Fruit fly (Drosophila melanogaster): ENCODE data around the gene CG13361.
A peak's percentile ranks its signal among the peaks of the same experiment; 100 is the strongest.

The CG13361 gene

DNA sequence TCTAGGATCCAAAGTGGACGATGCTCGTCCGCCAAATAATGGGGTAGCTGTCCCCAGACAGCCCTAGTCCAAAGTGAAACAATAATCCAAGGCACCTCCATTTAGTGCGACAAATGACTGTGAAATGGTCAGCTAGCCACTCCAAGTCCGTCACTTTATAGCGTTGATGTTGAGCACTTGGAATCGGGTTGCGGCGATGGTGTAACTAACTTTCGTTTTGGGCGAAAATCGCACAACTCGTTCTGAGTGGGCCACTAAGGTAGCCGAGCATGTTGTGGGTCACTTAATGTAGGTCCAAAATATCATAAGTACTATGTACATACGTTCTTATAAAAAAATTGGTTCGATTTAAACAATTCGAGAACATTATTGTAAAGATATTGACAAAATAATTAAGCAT, at the start of gene CG13361:
TSS of gene CG13361 (minus strand) at position 101 of the 400 bp plus-strand sequence.
- TF ChIP-seq CG14711 (tag; optimal IDR thresholded peaks at IDR 0.05), result no peak
- no peak for TF ChIP-seq CG7045 (GFP tag; optimal IDR thresholded peaks at IDR 0.05)
- no peak for TF ChIP-seq CG11617 (GFP tag; optimal IDR thresholded peaks at IDR 0.05)
- TF ChIP-seq CG12768 (GFP tag; optimal IDR thresholded peaks at IDR 0.05), result no peak
- no peak for TF ChIP-seq toe (GFP tag; optimal IDR thresholded peaks at IDR 0.05)
- TF ChIP-seq Crg-1 (GFP tag; optimal IDR thresholded peaks at IDR 0.05), result no peak
- TF ChIP-seq Hr96 (GFP tag; optimal IDR thresholded peaks at IDR 0.05), result no peak
- TF ChIP-seq bab1 (GFP tag; optimal IDR thresholded peaks at IDR 0.05), result no peak
- no peak for TF ChIP-seq CG5204 (GFP tag; optimal IDR thresholded peaks at IDR 0.05)
- TF ChIP-seq CG7101 (tag; optimal IDR thresholded peaks at IDR 0.05), result no peak
- TF ChIP-seq ovo (GFP tag; optimal IDR thresholded peaks at IDR 0.05), result no peak
- TF ChIP-seq Clk (GFP tag; optimal IDR thresholded peaks at IDR 0.05), result no peak
- no peak for TF ChIP-seq cic (GFP tag; optimal IDR thresholded peaks at IDR 0.05)
- TF ChIP-seq Mnt (GFP tag; optimal IDR thresholded peaks at IDR 0.05), result no peak
- TF ChIP-seq CG1620 (GFP tag; optimal IDR thresholded peaks at IDR 0.05), result no peak
- TF ChIP-seq CG33017 (tag; optimal IDR thresholded peaks at IDR 0.05), result no peak

DNA sequence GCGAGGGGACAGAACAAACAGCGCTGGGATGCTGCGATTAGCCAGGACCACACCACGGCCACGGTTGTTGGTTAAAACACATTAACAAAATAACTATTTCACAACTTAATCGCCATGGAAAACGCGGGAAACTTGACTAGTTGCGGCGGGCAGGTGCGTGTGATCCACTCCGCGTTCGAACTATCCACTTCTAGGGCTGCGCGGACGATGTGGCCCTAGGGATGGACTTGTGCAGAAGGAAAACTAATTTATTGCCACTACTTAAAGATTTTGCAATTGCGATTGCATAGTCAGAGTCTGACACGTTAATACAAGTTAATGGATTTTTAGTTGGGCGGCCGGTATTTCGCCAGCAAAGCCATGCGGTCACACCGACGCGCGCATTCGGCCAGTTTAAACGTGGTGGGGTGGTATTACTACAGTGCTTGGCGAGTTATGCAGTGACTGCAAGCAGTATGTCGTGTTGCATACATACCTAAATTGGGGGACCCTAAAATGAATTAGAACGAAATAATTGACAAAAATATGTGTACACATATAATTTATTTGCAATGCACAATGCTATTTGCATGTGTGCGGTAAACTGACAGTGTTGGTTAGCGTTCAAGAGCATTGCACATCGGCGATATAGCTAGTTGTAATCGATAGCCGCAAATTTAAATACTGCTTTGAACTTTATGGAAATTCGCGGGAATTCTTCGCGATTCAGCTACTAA, 47.9 kb upstream of the CG13361 start, which contains the start of gene Rbf:
TSS of gene Rbf (minus strand) at position 323 of the 716 bp plus-strand sequence.
- TF ChIP-seq Crg-1 (GFP tag; optimal IDR thresholded peaks at IDR 0.05), result peak; percentile 63
- TF ChIP-seq toe (GFP tag; optimal IDR thresholded peaks at IDR 0.05), result peak; percentile 27
- peak; percentile 48 for TF ChIP-seq pad (GFP tag; optimal IDR thresholded peaks at IDR 0.05)
- peak; percentile 51 for TF ChIP-seq Mnt (GFP tag; optimal IDR thresholded peaks at IDR 0.05)
- no peak for TF ChIP-seq CG11617 (GFP tag; optimal IDR thresholded peaks at IDR 0.05)
- TF ChIP-seq CG1620 (GFP tag; optimal IDR thresholded peaks at IDR 0.05), result peak; percentile 63
- TF ChIP-seq bab1 (GFP tag; optimal IDR thresholded peaks at IDR 0.05), result no peak
- TF ChIP-seq CG33017 (tag; optimal IDR thresholded peaks at IDR 0.05), result no peak
- TF ChIP-seq CG7045 (GFP tag; optimal IDR thresholded peaks at IDR 0.05), result no peak
- peak; percentile 41 for TF ChIP-seq Hr96 (GFP tag; optimal IDR thresholded peaks at IDR 0.05)

DNA sequence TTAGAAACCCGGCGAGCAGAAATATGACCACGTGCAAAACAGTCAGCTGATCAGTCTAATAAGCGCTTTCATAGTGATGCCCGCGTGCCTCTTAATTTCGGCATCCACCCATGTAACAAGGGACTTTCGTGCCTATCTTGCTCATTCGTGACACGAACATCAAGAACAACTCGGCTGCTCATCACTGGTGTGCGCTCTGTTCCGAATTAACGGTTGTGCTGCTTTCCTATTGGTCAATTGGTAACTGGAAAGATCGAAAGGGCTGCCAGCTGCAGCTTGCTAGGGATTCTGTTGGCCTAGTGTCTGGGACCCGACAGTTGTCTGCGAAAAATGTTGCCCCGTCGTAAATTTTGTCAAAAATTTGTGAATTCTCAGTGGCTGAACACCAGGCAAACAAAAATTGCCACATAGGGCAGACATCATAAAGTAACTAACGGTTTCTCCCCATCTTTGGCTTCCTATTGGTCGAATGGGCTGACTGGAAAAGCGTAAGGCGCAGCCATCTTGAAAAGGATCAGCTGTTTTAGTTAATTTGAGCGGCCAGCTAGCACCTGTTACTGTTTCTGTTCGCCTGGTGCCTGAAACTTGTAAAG, 43.0 kb upstream of the CG13361 start:
- peak; percentile 48 for TF ChIP-seq Crg-1 (GFP tag; optimal IDR thresholded peaks at IDR 0.05)
- no peak for TF ChIP-seq CG7045 (GFP tag; optimal IDR thresholded peaks at IDR 0.05)
- peak; percentile 92 for TF ChIP-seq pad (GFP tag; optimal IDR thresholded peaks at IDR 0.05)
- peak; percentile 35 for TF ChIP-seq CG14711 (tag; optimal IDR thresholded peaks at IDR 0.05)
- TF ChIP-seq ovo (GFP tag; optimal IDR thresholded peaks at IDR 0.05), result peak; percentile 99
- TF ChIP-seq tj (GFP tag; optimal IDR thresholded peaks at IDR 0.05), result peak; percentile 51
- peak; percentile 55 for TF ChIP-seq CG1620 (GFP tag; optimal IDR thresholded peaks at IDR 0.05)
- TF ChIP-seq cnc (optimal IDR thresholded peaks at IDR 0.05), result no peak
- peak; percentile 84 for TF ChIP-seq bab1 (GFP tag; optimal IDR thresholded peaks at IDR 0.05)
- TF ChIP-seq kay (GFP tag; ENCODE audit: borderline replicate concordance), result no peak
- TF ChIP-seq CG7101 (tag; optimal IDR thresholded peaks at IDR 0.05), result peak; percentile 34
- TF ChIP-seq Mnt (GFP tag; optimal IDR thresholded peaks at IDR 0.05), result peak; percentile 95
- peak; percentile 51 for TF ChIP-seq cic (GFP tag; optimal IDR thresholded peaks at IDR 0.05)

DNA sequence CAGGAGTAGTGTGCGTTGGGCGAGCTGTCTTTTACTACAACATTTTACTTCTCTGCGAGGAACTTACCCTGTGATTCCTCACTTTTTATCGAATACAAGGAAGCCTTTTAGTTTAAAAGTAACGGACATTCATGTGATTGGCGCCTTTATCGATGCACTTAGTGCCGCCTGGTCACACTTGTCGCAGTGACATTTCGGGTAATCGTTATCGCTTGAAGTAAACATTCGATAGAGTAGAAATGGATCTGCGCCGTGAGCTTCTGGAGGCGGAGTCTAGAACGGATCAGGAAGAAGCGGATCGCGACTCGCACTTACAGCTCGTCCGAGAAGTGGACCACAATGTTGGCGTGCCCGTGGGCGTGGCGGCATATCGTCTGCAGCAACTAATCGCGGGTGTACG, 39.5 kb upstream of the CG13361 start, which contains the start of gene CG16989:
TSS of gene CG16989 (plus strand) at position 225 of the 400 bp plus-strand sequence.
- TF ChIP-seq CG12768 (GFP tag; optimal IDR thresholded peaks at IDR 0.05) (no peak), bab1 (GFP tag; optimal IDR thresholded peaks at IDR 0.05) (peak; percentile 54)

- TF ChIP-seq Crg-1 (GFP tag; optimal IDR thresholded peaks at IDR 0.05) (no peak), ovo (GFP tag; optimal IDR thresholded peaks at IDR 0.05) (no peak), Hr96 (GFP tag; optimal IDR thresholded peaks at IDR 0.05) (no peak), pad (GFP tag; optimal IDR thresholded peaks at IDR 0.05) (no peak), Clk (GFP tag; optimal IDR thresholded peaks at IDR 0.05) (no peak), kay (GFP tag; ENCODE audit: borderline replicate concordance) (no peak), CG11617 (GFP tag; optimal IDR thresholded peaks at IDR 0.05) (peak; percentile 2), CG7101 (tag; optimal IDR thresholded peaks at IDR 0.05) (peak; percentile 22), CG5204 (GFP tag; optimal IDR thresholded peaks at IDR 0.05) (no peak), Mnt (GFP tag; optimal IDR thresholded peaks at IDR 0.05) (no peak), CG12768 (GFP tag; optimal IDR thresholded peaks at IDR 0.05) (peak; percentile 22), CG14711 (tag; optimal IDR thresholded peaks at IDR 0.05) (no peak), bab1 (GFP tag; optimal IDR thresholded peaks at IDR 0.05) (no peak)
Observed at dm6 chrX:790039-790597, 36.7 kb upstream of the CG13361 start, which contains the start of gene CG13360. CG13360 (minus strand) TSS chrX:790089.

- no peak for TF ChIP-seq CG14711 (tag; optimal IDR thresholded peaks at IDR 0.05)
- TF ChIP-seq CG11617 (GFP tag; optimal IDR thresholded peaks at IDR 0.05), result no peak
- TF ChIP-seq tj (GFP tag; optimal IDR thresholded peaks at IDR 0.05), result no peak
- no peak for TF ChIP-seq CG12768 (GFP tag; optimal IDR thresholded peaks at IDR 0.05)
- no peak for TF ChIP-seq Mnt (GFP tag; optimal IDR thresholded peaks at IDR 0.05)
Observed at dm6 chrX:784456-784855, 31.0 kb upstream of the CG13361 start, which contains the start of gene tw. tw (plus strand) TSS chrX:784746.
